Fruit fly (Drosophila melanogaster) whole organism, adult: ENCODE data around the gene MtnF.

Experiments used
- CG11617 ChIP-seq: fragments of 200-800 bp; sonication (Bioruptor generic); optimal IDR thresholded peaks from 2 replicates; lab custom pipeline; 2017; ENCODE audit warnings: mild to moderate bottlenecking, missing biosample characterization, missing genetic modification reagents, missing genetic modification characterization
- CG1620 ChIP-seq: fragments of 200-800 bp; sonication (Bioruptor generic); optimal IDR thresholded peaks from 2 replicates; lab custom pipeline; 2016; ENCODE audit warnings: missing biosample characterization, missing genetic modification characterization
- ovo ChIP-seq: fragments of 200-800 bp; sonication (Bioruptor generic); optimal IDR thresholded peaks from 2 replicates; lab custom pipeline; 2016; ENCODE audit warnings: missing biosample characterization, missing genetic modification characterization

Gene MtnF

DNA sequence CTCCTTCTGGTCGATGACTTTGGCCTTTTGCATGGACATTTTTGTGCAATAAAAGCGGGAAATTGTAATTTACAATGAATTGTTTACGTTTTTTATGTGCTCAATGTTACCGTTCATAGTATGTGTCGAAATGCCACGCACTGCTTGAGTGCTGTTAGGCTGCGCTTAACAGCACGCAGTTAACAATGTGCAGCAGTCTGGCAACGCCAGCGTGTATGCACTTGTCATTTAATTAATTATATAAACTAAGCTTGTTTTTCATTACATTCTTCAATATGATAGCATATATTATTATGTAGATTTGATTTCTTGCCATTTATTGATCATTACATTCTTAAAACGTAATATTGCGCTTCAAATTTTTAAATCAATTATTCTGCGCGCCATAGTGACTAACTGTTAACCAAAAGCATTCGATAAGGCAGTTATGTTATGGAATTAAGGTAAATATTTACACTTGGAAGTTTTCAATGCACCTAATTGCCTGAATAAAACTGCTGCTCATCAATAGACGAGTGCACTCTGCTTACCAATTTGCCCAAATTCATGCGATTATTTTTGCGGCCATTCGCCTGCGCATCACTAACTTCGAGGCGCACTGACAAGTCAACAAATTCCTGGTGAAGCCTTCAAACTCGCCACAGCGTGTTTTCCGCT is 49.8 kb downstream of the MtnF start, which contains the start of the genes CG13625 and mld:
CG13625 (minus strand) TSS at position 119 of the 657 bp plus-strand sequence.
mld (plus strand) TSS at position 612 of the 657 bp plus-strand sequence.
- TF ChIP-seq CG1620 (GFP tag; lab: Kevin White, UChicago), result no peak
- TF ChIP-seq CG11617 (GFP tag; lab: Kevin White, UChicago), result peak; percentile 0
- peak; percentile 41 for TF ChIP-seq ovo (GFP tag; lab: Kevin White, UChicago)
